Worm (Caenorhabditis elegans): ENCODE measurements around the gene F40G9.6.

The F40G9.6 gene

ce11 chrIII:179123-179592 is at the start of gene F40G9.6:
TSS of gene F40G9.6 (plus strand) at chrIII:179542.
- TF ChIP-seq ceh-36 (tag; optimal IDR thresholded peaks at IDR 0.05) (no peak), tra-4 (tag; optimal IDR thresholded peaks at IDR 0.05) (no peak), hmg-4 (GFP tag; optimal IDR thresholded peaks at IDR 0.05) (peak; percentile 60), scrt-1 (GFP tag; IDR thresholded peaks at IDR 0.05) (no peak), hnd-1 (tag; optimal IDR thresholded peaks at IDR 0.05) (no peak), ceh-13 (GFP tag; optimal IDR thresholded peaks at IDR 0.05) (no peak), ets-7 (tag; optimal IDR thresholded peaks at IDR 0.05) (no peak), F13C5.2 (tag; optimal IDR thresholded peaks at IDR 0.05) (no peak), pes-1 (GFP tag; IDR thresholded peaks at IDR 0.05) (no peak), tbx-37 (GFP tag; conservative IDR thresholded peaks at IDR 0.05) (no peak), tbx-11 (GFP tag; IDR thresholded peaks at IDR 0.05) (0 out of 2 replicates have a peak, but pooled peaks have one; percentile 37), aly-1 (tag; optimal IDR thresholded peaks at IDR 0.05) (no peak), hmbx-1 (tag; optimal IDR thresholded peaks at IDR 0.05) (no peak)

ce11 chrIII:130650-131049 is 48.7 kb upstream of the F40G9.6 start, which contains the start of the genes nhr-280 and C29F9.2:
TSS of gene nhr-280 (minus strand) at chrIII:130750.
TSS of gene C29F9.2 (plus strand) at chrIII:130947.
- TF ChIP-seq tbx-37 (GFP tag; conservative IDR thresholded peaks at IDR 0.05): no peak
- no peak for TF ChIP-seq ceh-36 (tag; optimal IDR thresholded peaks at IDR 0.05)
- TF ChIP-seq hmg-4 (GFP tag; optimal IDR thresholded peaks at IDR 0.05): no peak
- TF ChIP-seq flt-1 (GFP tag; IDR thresholded peaks at IDR 0.05): no peak
- no peak for TF ChIP-seq scrt-1 (GFP tag; IDR thresholded peaks at IDR 0.05)
- TF ChIP-seq aly-1 (tag; optimal IDR thresholded peaks at IDR 0.05): no peak
- no peak for TF ChIP-seq ceh-13 (GFP tag; optimal IDR thresholded peaks at IDR 0.05)
- TF ChIP-seq pes-1 (GFP tag; IDR thresholded peaks at IDR 0.05): no peak
- no peak for TF ChIP-seq ets-7 (tag; optimal IDR thresholded peaks at IDR 0.05)
- TF ChIP-seq tbx-11 (GFP tag; IDR thresholded peaks at IDR 0.05): no peak
- no peak for TF ChIP-seq tra-4 (tag; optimal IDR thresholded peaks at IDR 0.05)

ce11 chrIII:131627-132026 is 47.7 kb upstream of the F40G9.6 start:
- TF ChIP-seq pes-1 (GFP tag; IDR thresholded peaks at IDR 0.05) (no peak), F13C5.2 (tag; optimal IDR thresholded peaks at IDR 0.05) (peak; percentile 31)

DNA sequence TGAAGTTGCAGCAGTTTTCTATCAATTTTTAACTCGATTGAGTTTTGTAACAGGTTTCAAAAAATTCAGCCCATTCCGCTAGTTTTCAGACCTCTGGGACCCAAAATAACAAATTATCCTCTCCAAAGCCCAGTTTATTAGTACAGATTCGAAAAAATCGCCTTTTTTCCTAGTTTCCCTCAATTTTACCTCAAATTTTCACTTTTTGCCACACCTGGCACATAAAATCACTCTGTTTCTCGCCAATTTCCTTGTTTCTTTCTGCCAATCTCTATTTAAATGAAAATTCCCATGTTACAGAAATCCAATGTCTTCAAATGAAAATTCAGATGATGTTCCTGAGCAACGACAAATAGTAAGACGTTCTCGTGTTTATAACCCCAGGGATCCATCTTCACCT is 47.2 kb upstream of the F40G9.6 start, which contains the start of gene pals-22:
Gene pals-22, plus strand, starts transcription at position 301 of the 400 bp plus-strand sequence.
- no peak for TF ChIP-seq F13C5.2 (tag; optimal IDR thresholded peaks at IDR 0.05)
- no peak for TF ChIP-seq tbx-11 (GFP tag; IDR thresholded peaks at IDR 0.05)
- no peak for TF ChIP-seq B0310.2 (tag; optimal IDR thresholded peaks at IDR 0.05)
- TF ChIP-seq sea-1 (GFP tag; conservative IDR thresholded peaks at IDR 0.05): no peak
- no peak for TF ChIP-seq pes-1 (GFP tag; IDR thresholded peaks at IDR 0.05)
- no peak for TF ChIP-seq ama-1 (optimal IDR thresholded peaks at IDR 0.05)
- no peak for TF ChIP-seq aly-1 (tag; optimal IDR thresholded peaks at IDR 0.05)
- no peak for TF ChIP-seq ceh-13 (GFP tag; optimal IDR thresholded peaks at IDR 0.05)
- no peak for TF ChIP-seq ceh-36 (tag; optimal IDR thresholded peaks at IDR 0.05)
- TF ChIP-seq hnd-1 (tag; optimal IDR thresholded peaks at IDR 0.05): no peak
- TF ChIP-seq flt-1 (GFP tag; IDR thresholded peaks at IDR 0.05): no peak
- no peak for TF ChIP-seq hmbx-1 (tag; optimal IDR thresholded peaks at IDR 0.05)
- TF ChIP-seq ets-7 (tag; optimal IDR thresholded peaks at IDR 0.05): no peak
- TF ChIP-seq tbx-37 (GFP tag; conservative IDR thresholded peaks at IDR 0.05): no peak

ce11 chrIII:134194-134593 is 45.1 kb upstream of the F40G9.6 start, which contains the start of gene pals-25:
TSS of gene pals-25 (plus strand) at chrIII:134494.
- TF ChIP-seq B0310.2 (tag; optimal IDR thresholded peaks at IDR 0.05) (no peak), tra-4 (tag; optimal IDR thresholded peaks at IDR 0.05) (no peak), ama-1 (optimal IDR thresholded peaks at IDR 0.05) (no peak), tbx-11 (GFP tag; IDR thresholded peaks at IDR 0.05) (no peak), hmbx-1 (tag; optimal IDR thresholded peaks at IDR 0.05) (no peak), aly-1 (tag; optimal IDR thresholded peaks at IDR 0.05) (no peak), F13C5.2 (tag; optimal IDR thresholded peaks at IDR 0.05) (no peak), tbx-37 (GFP tag; conservative IDR thresholded peaks at IDR 0.05) (no peak), flt-1 (GFP tag; IDR thresholded peaks at IDR 0.05) (no peak), scrt-1 (GFP tag; IDR thresholded peaks at IDR 0.05) (no peak), ceh-13 (GFP tag; optimal IDR thresholded peaks at IDR 0.05) (no peak), pes-1 (GFP tag; IDR thresholded peaks at IDR 0.05) (no peak)

- TF ChIP-seq ceh-13 (GFP tag; optimal IDR thresholded peaks at IDR 0.05) (no peak), hmbx-1 (tag; optimal IDR thresholded peaks at IDR 0.05) (no peak), ets-7 (tag; optimal IDR thresholded peaks at IDR 0.05) (no peak), sea-1 (GFP tag; conservative IDR thresholded peaks at IDR 0.05) (no peak), B0310.2 (tag; optimal IDR thresholded peaks at IDR 0.05) (no peak), flt-1 (GFP tag; IDR thresholded peaks at IDR 0.05) (no peak), aly-1 (tag; optimal IDR thresholded peaks at IDR 0.05) (no peak), tra-4 (tag; optimal IDR thresholded peaks at IDR 0.05) (no peak), tbx-37 (GFP tag; conservative IDR thresholded peaks at IDR 0.05) (no peak), ama-1 (optimal IDR thresholded peaks at IDR 0.05) (no peak), hnd-1 (tag; optimal IDR thresholded peaks at IDR 0.05) (no peak), tbx-11 (GFP tag; IDR thresholded peaks at IDR 0.05) (no peak)
Observed at ce11 chrIII:140904-141303, 38.4 kb upstream of the F40G9.6 start, which contains the start of gene fbxb-81. TSS of gene fbxb-81 (minus strand) at chrIII:141217.

- TF ChIP-seq tbx-11 (GFP tag; IDR thresholded peaks at IDR 0.05): no peak
- TF ChIP-seq tra-4 (tag; optimal IDR thresholded peaks at IDR 0.05): no peak
- no peak for TF ChIP-seq hmbx-1 (tag; optimal IDR thresholded peaks at IDR 0.05)
- TF ChIP-seq aly-1 (tag; optimal IDR thresholded peaks at IDR 0.05): no peak
- TF ChIP-seq tbx-37 (GFP tag; conservative IDR thresholded peaks at IDR 0.05): no peak
- TF ChIP-seq hnd-1 (tag; optimal IDR thresholded peaks at IDR 0.05): no peak
- no peak for TF ChIP-seq ama-1 (optimal IDR thresholded peaks at IDR 0.05)
- no peak for TF ChIP-seq scrt-1 (GFP tag; IDR thresholded peaks at IDR 0.05)
- no peak for TF ChIP-seq ceh-13 (GFP tag; optimal IDR thresholded peaks at IDR 0.05)
- no peak for TF ChIP-seq hmg-4 (GFP tag; optimal IDR thresholded peaks at IDR 0.05)
- no peak for TF ChIP-seq pes-1 (GFP tag; IDR thresholded peaks at IDR 0.05)
Observed at ce11 chrIII:143121-143520, 36.2 kb upstream of the F40G9.6 start, which contains the start of gene fbxb-82. TSS of gene fbxb-82 (minus strand) at chrIII:143221.

Data from whole organism, early embryonic.